Worm (Caenorhabditis elegans): Measurements from ENCODE around the gene E03H12.4.
"Not testable (repeated sequence)": the region's sequence is repeated elsewhere in the genome, so short reads cannot be mapped to it uniquely, and the experiment has no call there.

Gene E03H12.4

DNA sequence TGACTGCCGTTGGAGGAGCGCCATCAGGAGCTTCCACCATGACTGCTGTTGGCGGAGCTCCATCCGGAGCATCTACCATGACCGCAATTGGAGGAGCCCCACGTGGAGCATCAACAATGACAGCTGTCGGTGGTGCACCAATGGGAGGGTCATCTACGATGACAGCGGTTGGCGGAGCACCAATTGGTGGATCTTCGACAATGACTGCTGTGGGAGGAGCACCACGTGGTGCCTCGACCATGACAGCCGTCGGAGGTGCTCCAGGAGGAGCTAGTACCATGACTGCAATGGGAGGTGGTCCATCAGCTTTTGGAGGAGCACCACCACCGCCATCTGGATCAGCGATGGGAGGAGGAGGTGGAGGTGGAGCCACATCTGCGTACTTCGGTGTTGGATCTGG is 34.7 kb downstream of the E03H12.4 start, which contains the start of gene T28H11.7:
Gene T28H11.7, minus strand, starts transcription at position 101 of the 400 bp plus-strand sequence.
- TF ChIP-seq K02D7.2 (tag; optimal IDR thresholded peaks at IDR 0.05); C38D4.7 (GFP tag; optimal IDR thresholded peaks at IDR 0.05); C08G9.2 (tag; optimal IDR thresholded peaks at IDR 0.05): not testable (repeated sequence)

DNA sequence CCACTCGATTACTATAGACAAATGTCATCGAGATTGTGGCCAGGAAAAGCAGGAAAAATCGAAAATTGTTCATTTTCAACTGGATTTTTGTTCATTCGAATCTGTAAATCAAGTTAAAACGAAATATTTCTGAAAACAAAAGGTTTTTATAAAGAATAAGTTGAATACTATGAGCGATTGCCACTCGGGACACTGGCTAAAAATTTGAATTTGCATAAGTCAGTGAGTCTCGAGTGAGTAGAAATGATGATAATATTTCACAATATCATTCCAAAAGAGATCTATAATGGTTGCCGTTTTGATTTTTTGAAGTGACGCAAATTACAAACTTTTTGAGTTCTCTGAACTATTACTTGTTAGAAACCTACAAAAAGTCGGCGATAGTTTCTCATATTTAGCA is 38.1 kb downstream of the E03H12.4 start, which contains the start of gene T28H11.8:
Gene T28H11.8, minus strand, starts transcription at position 101 of the 400 bp plus-strand sequence.
- TF ChIP-seq hlh-8 (tag; optimal IDR thresholded peaks at IDR 0.05) (no peak), ahr-1 (tag; optimal IDR thresholded peaks at IDR 0.05) (no peak), pros-1 (tag; optimal IDR thresholded peaks at IDR 0.05) (no peak), ceh-6 (GFP tag; optimal IDR thresholded peaks at IDR 0.05) (no peak), lin-11 (tag; optimal IDR thresholded peaks at IDR 0.05) (no peak), ets-4 (tag; optimal IDR thresholded peaks at IDR 0.05) (no peak), nhr-11 (tag; optimal IDR thresholded peaks at IDR 0.05) (no peak), hlh-13 (GFP tag; optimal IDR thresholded peaks at IDR 0.05) (no peak), ztf-16 (tag; optimal IDR thresholded peaks at IDR 0.05) (no peak), ttx-3 (tag; optimal IDR thresholded peaks at IDR 0.05) (no peak), pax-1 (tag; optimal IDR thresholded peaks at IDR 0.05) (no peak), hlh-30 (tag; optimal IDR thresholded peaks at IDR 0.05; ENCODE audit: insufficient read depth) (no peak), ceh-24 (tag; optimal IDR thresholded peaks at IDR 0.05) (no peak), ceh-34 (tag; optimal IDR thresholded peaks at IDR 0.05) (no peak)

- TF ChIP-seq ceh-31 (tag; optimal IDR thresholded peaks at IDR 0.05) = no peak
- TF ChIP-seq nhr-232 (tag; optimal IDR thresholded peaks at IDR 0.05) = no peak
- TF ChIP-seq tbx-7 (tag; optimal IDR thresholded peaks at IDR 0.05) = no peak
- no peak for TF ChIP-seq pha-4 (tag; optimal IDR thresholded peaks at IDR 0.05)
- no peak for TF ChIP-seq fkh-6 (tag; optimal IDR thresholded peaks at IDR 0.05)
- TF ChIP-seq hlh-8 (tag; optimal IDR thresholded peaks at IDR 0.05) = no peak
- no peak for TF ChIP-seq mec-3 (tag; optimal IDR thresholded peaks at IDR 0.05; ENCODE audit: borderline replicate concordance)
- TF ChIP-seq eyg-1 (tag; optimal IDR thresholded peaks at IDR 0.05) = no peak
- no peak for TF ChIP-seq elt-2 (tag; optimal IDR thresholded peaks at IDR 0.05)
- no peak for TF ChIP-seq npax-4 (tag; optimal IDR thresholded peaks at IDR 0.05)
- TF ChIP-seq ceh-2 (tag; optimal IDR thresholded peaks at IDR 0.05) = no peak
- no peak for TF ChIP-seq pha-2 (tag; optimal IDR thresholded peaks at IDR 0.05)
- TF ChIP-seq T23F11.4 (GFP tag; optimal IDR thresholded peaks at IDR 0.05) = no peak
- TF ChIP-seq dmd-4 (tag; optimal IDR thresholded peaks at IDR 0.05; ENCODE audit: borderline replicate concordance) = no peak
- no peak for TF ChIP-seq syd-9 (tag; optimal IDR thresholded peaks at IDR 0.05)
Observed at ce11 chrIV:5025646-5026045, 43.2 kb downstream of the E03H12.4 start, which contains the start of gene C09B9.85. C09B9.85 (minus strand) TSS chrIV:5025746.

- TF ChIP-seq ceh-6 (GFP tag; optimal IDR thresholded peaks at IDR 0.05) (no peak), fax-1 (tag; optimal IDR thresholded peaks at IDR 0.05) (no peak), ceh-30 (tag; optimal IDR thresholded peaks at IDR 0.05) (no peak), ceh-45 (GFP tag; IDR thresholded peaks at IDR 0.05) (no peak), K02D7.2 (tag; optimal IDR thresholded peaks at IDR 0.05) (no peak)
Observed at ce11 chrIV:5028978-5029377, 46.6 kb downstream of the E03H12.4 start, which contains the start of the genes best-6 and C09B9.2. best-6 (minus strand) TSS chrIV:5029078. C09B9.2 (plus strand) TSS chrIV:5029291.

- no peak for TF ChIP-seq unc-42 (tag; optimal IDR thresholded peaks at IDR 0.05)
- TF ChIP-seq nhr-11 (tag; optimal IDR thresholded peaks at IDR 0.05) = no peak
- TF ChIP-seq ceh-19 (GFP tag; optimal IDR thresholded peaks at IDR 0.05) = no peak
- TF ChIP-seq ceh-24 (tag; optimal IDR thresholded peaks at IDR 0.05) = no peak
- no peak for TF ChIP-seq dmd-4 (tag; optimal IDR thresholded peaks at IDR 0.05; ENCODE audit: borderline replicate concordance)
- TF ChIP-seq odd-2 (tag; optimal IDR thresholded peaks at IDR 0.05) = no peak
- no peak for TF ChIP-seq sox-2 (GFP tag; IDR thresholded peaks at IDR 0.05)
- TF ChIP-seq ttx-3 (tag; optimal IDR thresholded peaks at IDR 0.05) = no peak
- TF ChIP-seq ztf-16 (tag; optimal IDR thresholded peaks at IDR 0.05) = no peak
- TF ChIP-seq ceh-2 (tag; optimal IDR thresholded peaks at IDR 0.05) = no peak
- no peak for TF ChIP-seq ceh-45 (GFP tag; IDR thresholded peaks at IDR 0.05)
- no peak for TF ChIP-seq ama-1 (optimal IDR thresholded peaks at IDR 0.05)
- no peak for TF ChIP-seq Y22D7AL.16 (tag; optimal IDR thresholded peaks at IDR 0.05)
- no peak for TF ChIP-seq zip-5 (tag; optimal IDR thresholded peaks at IDR 0.05)
- no peak for TF ChIP-seq sox-4 (tag; optimal IDR thresholded peaks at IDR 0.05)
- no peak for TF ChIP-seq ceh-48 (tag; optimal IDR thresholded peaks at IDR 0.05)
- no peak for TF ChIP-seq tbx-2 (tag; optimal IDR thresholded peaks at IDR 0.05)
- no peak for TF ChIP-seq ets-4 (tag; optimal IDR thresholded peaks at IDR 0.05)
Observed at ce11 chrIV:5031346-5031745, 49.0 kb downstream of the E03H12.4 start.

Data from whole organism, late embryonic.